Worm (Caenorhabditis elegans) whole organism, L2 larva: ENCODE data around the gene Y48G9A.7.

Experiments used
- C34F6.9 ChIP-seq: fragments of 150-350 bp; optimal IDR thresholded peaks from 2 replicates; lab custom pipeline; 2014; ENCODE audit warnings: missing biosample characterization, missing genetic modification characterization
- F13H6.1 ChIP-seq: sonication (generic microtip); optimal IDR thresholded peaks from 2 replicates; lab custom pipeline; 2016; ENCODE audit warnings: missing genetic modification characterization, missing compliant biosample characterization
- R02D3.7 ChIP-seq: fragments of 150-350 bp; optimal IDR thresholded peaks from 2 replicates; lab custom pipeline; 2014; ENCODE audit warnings: missing biosample characterization, missing genetic modification characterization
- Y55F3AM.14 ChIP-seq: fragments of 200-800 bp; sonication (Bioruptor generic); optimal IDR thresholded peaks from 2 replicates; lab custom pipeline; 2018; ENCODE audit warnings: mild to moderate bottlenecking, missing genetic modification characterization, missing compliant biosample characterization
- ZK546.5 ChIP-seq: sonication (generic microtip); optimal IDR thresholded peaks from 2 replicates; lab custom pipeline; 2017; ENCODE audit warnings: missing biosample characterization, missing genetic modification characterization
- alr-1 ChIP-seq: fragments of 150-350 bp; optimal IDR thresholded peaks from 2 replicates; lab custom pipeline; 2014; ENCODE audit warnings: missing biosample characterization, missing genetic modification characterization
- aly-2 ChIP-seq: fragments of 150-350 bp; optimal IDR thresholded peaks from 2 replicates; lab custom pipeline; 2014; ENCODE audit warnings: missing biosample characterization, missing genetic modification characterization
- ama-1 ChIP-seq: fragments of 150-350 bp; optimal IDR thresholded peaks from 2 replicates; lab custom pipeline; 2018; ENCODE audit warnings: inconsistent platforms
- blmp-1 ChIP-seq: sonication (generic microtip); optimal IDR thresholded peaks from 2 replicates; lab custom pipeline; 2017; ENCODE audit warnings: missing genetic modification characterization, mild to moderate bottlenecking, missing compliant biosample characterization, antibody characterized with exemption, moderate library complexity; ENCODE audit not compliant: insufficient read depth
- ceh-16 ChIP-seq: fragments of 150-350 bp; optimal IDR thresholded peaks from 2 replicates; lab custom pipeline; 2014; ENCODE audit warnings: missing biosample characterization, missing genetic modification characterization
- ceh-82 ChIP-seq: fragments of 150-350 bp; optimal IDR thresholded peaks from 2 replicates; lab custom pipeline; 2014; ENCODE audit warnings: missing biosample characterization, missing genetic modification characterization
- crh-2 ChIP-seq: sonication (generic microtip); optimal IDR thresholded peaks from 2 replicates; lab custom pipeline; 2017; ENCODE audit warnings: missing biosample characterization, missing genetic modification characterization
- dmd-4 ChIP-seq: sonication (generic microtip); optimal IDR thresholded peaks from 2 replicates; lab custom pipeline; 2017; ENCODE audit warnings: missing biosample characterization, missing genetic modification characterization
- elt-1 ChIP-seq: fragments of 150-350 bp; optimal IDR thresholded peaks from 2 replicates; lab custom pipeline; 2014; ENCODE audit warnings: missing biosample characterization, missing genetic modification characterization
- elt-3 ChIP-seq: sonication (generic microtip); optimal IDR thresholded peaks from 2 replicates; lab custom pipeline; 2017; ENCODE audit warnings: missing biosample characterization, missing genetic modification characterization
- fos-1 ChIP-seq: fragments of 150-350 bp; optimal IDR thresholded peaks from 2 replicates; lab custom pipeline; 2014; ENCODE audit warnings: missing biosample characterization, missing genetic modification characterization
- gmeb-1 ChIP-seq: fragments of 150-350 bp; optimal IDR thresholded peaks from 2 replicates; lab custom pipeline; 2014; ENCODE audit warnings: missing biosample characterization, missing genetic modification characterization
- lin-11 ChIP-seq: fragments of 150-350 bp; sonication (generic microtip); optimal IDR thresholded peaks from 2 replicates; lab custom pipeline; 2014; ENCODE audit warnings: missing biosample characterization, missing genetic modification characterization, inconsistent platforms, mixed read lengths
- lin-13 ChIP-seq: fragments of 150-350 bp; optimal IDR thresholded peaks from 2 replicates; lab custom pipeline; 2014; ENCODE audit warnings: missing biosample characterization, missing genetic modification reagents, missing genetic modification characterization
- lin-39 ChIP-seq: fragments of 150-350 bp; optimal IDR thresholded peaks from 2 replicates; lab custom pipeline; 2014; ENCODE audit warnings: missing biosample characterization, missing genetic modification reagents, missing genetic modification characterization
- lsy-2 ChIP-seq, 2 experiments: fragments of 150-350 bp in 1 of 2; sonication (generic microtip) in 1 of 2; optimal IDR thresholded peaks; 2 replicates each; lab custom pipeline; 2014 to 2017; ENCODE audit warnings: missing biosample characterization in 2 of 2, missing genetic modification characterization in 2 of 2
- mbf-1 ChIP-seq: sonication (generic microtip); optimal IDR thresholded peaks from 2 replicates; lab custom pipeline; 2017; ENCODE audit warnings: missing biosample characterization, missing genetic modification characterization
- mdl-1 ChIP-seq, 2 experiments: fragments of 150-350 bp in 1 of 2; sonication (generic microtip) in 1 of 2; optimal IDR thresholded peaks; 2 replicates each; lab custom pipeline; 2017; ENCODE audit warnings: missing biosample characterization in 2 of 2, missing genetic modification characterization in 2 of 2
- nhr-10 ChIP-seq: sonication (generic microtip); optimal IDR thresholded peaks from 2 replicates; lab custom pipeline; 2017; ENCODE audit warnings: missing biosample characterization, missing genetic modification characterization
- nhr-11 ChIP-seq: fragments of 150-350 bp; optimal IDR thresholded peaks from 2 replicates; lab custom pipeline; 2014; ENCODE audit warnings: missing biosample characterization, missing genetic modification characterization
- nhr-12 ChIP-seq: fragments of 150-350 bp; optimal IDR thresholded peaks from 2 replicates; lab custom pipeline; 2014; ENCODE audit warnings: missing biosample characterization, missing genetic modification characterization
- nhr-129 ChIP-seq: fragments of 150-350 bp; optimal IDR thresholded peaks from 2 replicates; lab custom pipeline; 2014; ENCODE audit warnings: missing biosample characterization, missing genetic modification characterization
- nhr-21 ChIP-seq: fragments of 150-350 bp; optimal IDR thresholded peaks from 2 replicates; lab custom pipeline; 2014; ENCODE audit warnings: missing biosample characterization, missing genetic modification characterization
- nhr-23 ChIP-seq: fragments of 150-350 bp; optimal IDR thresholded peaks from 2 replicates; lab custom pipeline; 2014; ENCODE audit warnings: missing biosample characterization, missing genetic modification reagents, missing genetic modification characterization
- nhr-237 ChIP-seq: fragments of 150-350 bp; optimal IDR thresholded peaks from 2 replicates; lab custom pipeline; 2014; ENCODE audit warnings: missing biosample characterization, missing genetic modification characterization
- nhr-25 ChIP-seq: fragments of 150-350 bp; sonication (generic microtip); optimal IDR thresholded peaks from 3 replicates; lab custom pipeline; 2014; ENCODE audit warnings: missing biosample characterization, missing genetic modification characterization
- nhr-6 ChIP-seq: fragments of 150-350 bp; optimal IDR thresholded peaks from 2 replicates; lab custom pipeline; 2014; ENCODE audit warnings: missing biosample characterization, missing genetic modification characterization
- nhr-77 ChIP-seq: fragments of 150-350 bp; optimal IDR thresholded peaks from 2 replicates; lab custom pipeline; 2014; ENCODE audit warnings: missing biosample characterization, missing genetic modification characterization
- sem-4 ChIP-seq: fragments of 150-350 bp; optimal IDR thresholded peaks from 2 replicates; lab custom pipeline; 2014; ENCODE audit warnings: missing biosample characterization, missing genetic modification reagents, missing genetic modification characterization
- skn-1 ChIP-seq: sonication (generic microtip); optimal IDR thresholded peaks from 2 replicates; lab custom pipeline; 2017; ENCODE audit warnings: missing biosample characterization, missing genetic modification characterization
- sma-3 ChIP-seq: sonication (generic microtip); optimal IDR thresholded peaks from 2 replicates; lab custom pipeline; 2016; ENCODE audit warnings: missing genetic modification reagents, missing genetic modification characterization, missing compliant biosample characterization
- sma-9 ChIP-seq, 2 experiments: fragments of 150-350 bp in 1 of 2; sonication (generic microtip) in 1 of 2; optimal IDR thresholded peaks; 2 replicates each; lab custom pipeline; 2014 to 2016; ENCODE audit warnings: missing genetic modification characterization in 2 of 2, mild to moderate bottlenecking in 1 of 2, missing biosample characterization in 1 of 2, missing compliant biosample characterization in 1 of 2, missing genetic modification reagents in 1 of 2, moderate library complexity in 1 of 2
- snpc-4 ChIP-seq: fragments of 150-350 bp; optimal IDR thresholded peaks from 2 replicates; lab custom pipeline; 2014; ENCODE audit warnings: missing biosample characterization, missing genetic modification characterization
- unc-39 ChIP-seq: fragments of 150-350 bp; optimal IDR thresholded peaks from 2 replicates; lab custom pipeline; 2014; ENCODE audit warnings: missing biosample characterization, missing genetic modification characterization
- unc-55 ChIP-seq: fragments of 150-350 bp; sonication (generic microtip); optimal IDR thresholded peaks from 3 replicates; lab custom pipeline; 2014; ENCODE audit warnings: missing biosample characterization, missing genetic modification reagents, missing genetic modification characterization
- unc-62 ChIP-seq: fragments of 150-350 bp; optimal IDR thresholded peaks from 2 replicates; lab custom pipeline; 2014; ENCODE audit warnings: missing biosample characterization, missing genetic modification reagents, missing genetic modification characterization
- ztf-11 ChIP-seq: sonication (generic microtip); optimal IDR thresholded peaks from 2 replicates; lab custom pipeline; 2017; ENCODE audit warnings: missing biosample characterization, missing genetic modification characterization
- ztf-4 ChIP-seq: fragments of 150-350 bp; optimal IDR thresholded peaks from 2 replicates; lab custom pipeline; 2014; ENCODE audit warnings: missing biosample characterization, missing genetic modification characterization

Y48G9A.7 gene

DNA sequence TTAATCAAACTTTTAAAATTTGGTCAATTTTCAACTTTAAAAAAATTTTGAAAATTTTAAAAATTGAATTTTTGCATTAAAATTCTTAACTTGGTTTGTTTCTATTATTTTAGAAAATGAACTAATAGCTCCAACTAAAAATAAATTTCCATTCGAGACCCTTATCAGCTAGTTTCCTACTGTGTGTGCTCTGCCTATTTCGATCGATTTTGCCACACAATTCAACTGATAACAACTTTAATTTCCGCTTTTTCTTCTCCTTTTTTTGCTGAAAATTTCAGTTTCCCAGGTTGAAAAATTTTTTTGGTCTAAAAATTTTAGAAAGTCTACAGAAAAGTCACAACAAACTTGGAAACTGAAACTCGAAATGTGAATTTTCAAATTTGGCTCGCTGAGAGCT, 19.0 kb upstream of the Y48G9A.7 start:
- TF ChIP-seq sem-4 (no peak), unc-62 (GFP tag; lab: Kevin White, UChicago) (no peak), fos-1 (tag; lab: Kevin White, UChicago) (peak; percentile 67), mdl-1 (tag; optimal IDR thresholded peaks at IDR 0.05; lab: Kevin White, UChicago) (no peak)

DNA sequence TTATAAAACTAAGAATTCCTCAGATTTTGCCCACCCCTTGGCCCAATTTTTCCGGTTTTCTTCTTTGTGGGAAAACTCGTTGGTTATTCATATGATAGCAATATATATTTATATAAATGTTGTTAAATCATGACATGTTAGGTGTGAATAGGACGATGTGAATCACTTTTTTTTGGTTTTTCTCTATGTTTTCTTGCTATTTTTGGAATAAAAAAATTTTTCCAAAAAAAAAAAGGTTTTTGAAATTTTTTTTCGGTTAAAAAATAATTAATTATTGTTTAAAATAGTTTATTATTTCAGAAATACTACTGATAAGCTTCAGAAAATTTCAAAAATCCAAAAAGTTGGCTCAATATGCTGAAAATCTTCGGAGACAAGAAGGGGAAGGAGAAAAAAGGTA, 17.9 kb upstream of the Y48G9A.7 start, which contains the start of gene Y48G9A.9:
TSS of gene Y48G9A.9 (plus strand) at position 301 of the 400 bp plus-strand sequence.
- TF ChIP-seq ztf-11 (tag; lab: Kevin White, UChicago) (no peak), elt-3 (tag; lab: Kevin White, UChicago) (no peak), lin-11 (tag; lab: Kevin White, UChicago) (no peak), snpc-4 (no peak), nhr-10 (tag; lab: Kevin White, UChicago) (no peak), nhr-129 (no peak), nhr-77 (tag; lab: Kevin White, UChicago) (no peak), nhr-237 (tag; lab: Kevin White, UChicago) (no peak), sma-3 (GFP tag; lab: Kevin White, UChicago) (no peak), elt-1 (tag; lab: Kevin White, UChicago) (no peak), lin-39 (no peak), nhr-21 (no peak), lsy-2 (tag; optimal IDR thresholded peaks at IDR 0.05; lab: Kevin White, UChicago) (no peak), Y55F3AM.14 (no peak), gmeb-1 (tag; lab: Kevin White, UChicago) (no peak)

DNA sequence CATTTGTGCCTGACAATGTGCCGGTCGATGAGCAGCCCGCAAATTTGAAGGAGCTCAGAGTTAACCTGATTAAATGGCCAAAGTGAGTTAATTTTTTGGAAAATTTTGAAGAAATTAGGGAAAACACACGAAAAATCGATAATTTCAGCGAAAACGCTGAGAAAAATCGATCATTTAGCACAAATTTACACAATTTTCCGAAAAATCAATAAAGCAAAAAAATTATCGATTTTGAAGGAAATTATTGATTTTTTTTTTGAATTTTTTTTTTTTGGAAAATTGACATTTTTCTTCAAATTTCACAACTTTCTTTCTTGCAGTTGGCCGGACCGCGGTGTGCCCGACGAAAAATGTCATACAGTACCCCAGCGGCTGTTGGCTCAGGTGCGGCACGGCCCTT, 12.2 kb upstream of the Y48G9A.7 start:
- TF ChIP-seq ceh-16 (tag; lab: Kevin White, UChicago), result no peak
- TF ChIP-seq lin-13, result no peak
- TF ChIP-seq, all 48 proteins: peak for 0

DNA sequence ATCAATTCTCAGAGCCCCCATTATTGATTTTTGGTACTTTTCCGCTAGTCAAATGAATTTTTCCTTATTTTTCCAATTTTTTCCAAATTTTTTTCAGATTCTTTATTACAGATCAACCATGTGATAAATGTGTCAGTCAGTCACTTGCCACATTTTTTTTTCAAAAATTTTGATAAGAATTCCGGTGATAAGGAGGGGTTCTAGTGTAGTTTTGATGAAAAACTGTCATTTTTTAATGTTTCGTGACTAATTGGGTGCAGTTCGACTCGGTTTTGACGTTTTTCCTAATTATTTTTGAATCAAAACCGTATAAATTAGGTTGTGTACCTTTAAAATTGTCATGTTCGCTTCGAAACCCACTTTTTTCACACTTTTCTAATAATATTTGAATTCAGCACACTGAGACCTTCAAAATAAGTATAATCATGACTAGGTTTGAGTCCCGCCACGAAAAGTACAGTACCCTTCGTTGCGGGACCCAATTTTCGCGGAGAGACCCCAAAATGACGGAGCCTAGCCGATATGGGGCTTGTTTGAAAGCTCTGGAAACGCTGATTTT, 10.5 kb upstream of the Y48G9A.7 start:
- no peak for TF ChIP-seq lin-13
- no peak for TF ChIP-seq nhr-129
- no peak for TF ChIP-seq nhr-10 (tag; lab: Kevin White, UChicago)
- TF ChIP-seq nhr-12 (tag; lab: Kevin White, UChicago), result no peak
- no peak for TF ChIP-seq C34F6.9 (tag; lab: Kevin White, UChicago)
- TF ChIP-seq mdl-1 (tag; optimal IDR thresholded peaks at IDR 0.05; lab: Kevin White, UChicago), result no peak
- no peak for TF ChIP-seq unc-39
- TF ChIP-seq fos-1 (tag; lab: Kevin White, UChicago), result peak; percentile 98
- TF ChIP-seq ZK546.5 (tag; lab: Kevin White, UChicago), result no peak
- no peak for TF ChIP-seq sem-4
- no peak for TF ChIP-seq unc-62 (GFP tag; lab: Kevin White, UChicago)
- TF ChIP-seq nhr-77 (tag; lab: Kevin White, UChicago), result no peak
- TF ChIP-seq nhr-23, result no peak
- no peak for TF ChIP-seq aly-2
- no peak for TF ChIP-seq nhr-6
- no peak for TF ChIP-seq ztf-11 (tag; lab: Kevin White, UChicago)
- TF ChIP-seq crh-2, result peak; percentile 67

ce11 chrIII:2100842-2101241, 9.5 kb upstream of the Y48G9A.7 start:
- TF ChIP-seq R02D3.7 (tag; lab: Kevin White, UChicago), result no peak
- no peak for TF ChIP-seq ama-1 (lab: Kevin White, UChicago)
- TF ChIP-seq ztf-11 (tag; lab: Kevin White, UChicago), result no peak
- no peak for TF ChIP-seq nhr-12 (tag; lab: Kevin White, UChicago)
- TF ChIP-seq nhr-21, result no peak
- peak; percentile 72 for TF ChIP-seq nhr-129
- TF ChIP-seq snpc-4, result peak; percentile 15
- TF ChIP-seq unc-62 (GFP tag; lab: Kevin White, UChicago), result no peak
- no peak for TF ChIP-seq alr-1 (tag; lab: Kevin White, UChicago)
- TF ChIP-seq nhr-11, result no peak
- no peak for TF ChIP-seq ZK546.5 (tag; lab: Kevin White, UChicago)
- TF ChIP-seq lin-11 (tag; lab: Kevin White, UChicago), result peak; percentile 57
- TF ChIP-seq unc-39, result no peak
- no peak for TF ChIP-seq skn-1
- TF ChIP-seq nhr-6, result no peak
- TF ChIP-seq F13H6.1 (tag; lab: Kevin White, UChicago), result peak; percentile 83
- TF ChIP-seq nhr-23, result no peak
- peak; percentile 17 for TF ChIP-seq nhr-25 (tag; lab: Kevin White, UChicago)
- peak in 1 of 2 experiments; percentile 54 for TF ChIP-seq mdl-1 (tag; optimal IDR thresholded peaks at IDR 0.05; lab: Kevin White, UChicago)
- peak; percentile 60 for TF ChIP-seq sem-4
- no peak for TF ChIP-seq aly-2
- peak; percentile 80 for TF ChIP-seq C34F6.9 (tag; lab: Kevin White, UChicago)
- TF ChIP-seq sma-9 (GFP tag; optimal IDR thresholded peaks at IDR 0.05; lab: Kevin White, UChicago), result peak; percentile 71
- no peak for TF ChIP-seq sma-9 (tag; optimal IDR thresholded peaks at IDR 0.05; lab: Kevin White, UChicago)
- peak; percentile 85 for TF ChIP-seq unc-55 (GFP tag; lab: Kevin White, UChicago)
- no peak for TF ChIP-seq lin-39
- TF ChIP-seq elt-1 (tag; lab: Kevin White, UChicago), result no peak
- no peak for TF ChIP-seq mbf-1 (tag; lab: Kevin White, UChicago)
- no peak for TF ChIP-seq ztf-4 (tag; lab: Kevin White, UChicago)
- TF ChIP-seq dmd-4 (tag; lab: Kevin White, UChicago), result no peak
- no peak for TF ChIP-seq ceh-82 (tag; lab: Kevin White, UChicago)
- peak; percentile 29 for TF ChIP-seq blmp-1 (tag; lab: Kevin White, UChicago)
- no peak for TF ChIP-seq nhr-77 (tag; lab: Kevin White, UChicago)
